Worm (Caenorhabditis elegans) whole organism, late embryonic: ENCODE results near the gene T20B5.2.

Experiments
- F13H6.1 ChIP-seq: sonication (generic microtip); optimal IDR thresholded peaks from 2 replicates; lab custom pipeline; 2016; ENCODE audit warnings: missing genetic modification characterization, missing compliant biosample characterization
- K02D7.2 ChIP-seq: sonication (generic microtip); optimal IDR thresholded peaks from 2 replicates; lab custom pipeline; 2017; ENCODE audit warnings: mild to moderate bottlenecking, missing genetic modification characterization, missing compliant biosample characterization
- ceh-31 ChIP-seq: sonication (generic microtip); optimal IDR thresholded peaks from 2 replicates; lab custom pipeline; 2016; ENCODE audit warnings: missing genetic modification characterization, missing compliant biosample characterization
- ceh-9 ChIP-seq: sonication (generic microtip); optimal IDR thresholded peaks from 2 replicates; lab custom pipeline; 2016; ENCODE audit warnings: mild to moderate bottlenecking, missing genetic modification characterization, inconsistent platforms, missing compliant biosample characterization
- hlh-13 ChIP-seq: fragments of 200-800 bp; sonication (Bioruptor generic); optimal IDR thresholded peaks from 2 replicates; lab custom pipeline; 2018; ENCODE audit warnings: mild to moderate bottlenecking, missing genetic modification characterization, missing compliant biosample characterization
- hlh-30 ChIP-seq: sonication (generic microtip); optimal IDR thresholded peaks from 2 replicates; lab custom pipeline; 2017; ENCODE audit warnings: antibody characterized with exemption, missing genetic modification characterization, missing compliant biosample characterization; ENCODE audit not compliant: insufficient read depth
- pha-4 ChIP-seq: fragments of 150-350 bp; optimal IDR thresholded peaks from 2 replicates; lab custom pipeline; 2018; ENCODE audit warnings: missing biosample characterization, missing genetic modification reagents, missing genetic modification characterization

ce11 chrX:9311225-9311624, 19.7 kb upstream of the T20B5.2 start, which contains the start of gene H29C22.1:
- TF ChIP-seq pha-4 (no peak), hlh-30 (tag; lab: Kevin White, UChicago) (no peak), ceh-9 (tag; lab: Kevin White, UChicago) (no peak), K02D7.2 (tag; lab: Kevin White, UChicago) (no peak), hlh-13 (GFP tag; lab: Kevin White, UChicago) (no peak), F13H6.1 (no peak), ceh-31 (tag; lab: Kevin White, UChicago) (no peak)
